Fruit fly (Drosophila melanogaster): ENCODE data around the gene tin.

The tin gene

DNA sequence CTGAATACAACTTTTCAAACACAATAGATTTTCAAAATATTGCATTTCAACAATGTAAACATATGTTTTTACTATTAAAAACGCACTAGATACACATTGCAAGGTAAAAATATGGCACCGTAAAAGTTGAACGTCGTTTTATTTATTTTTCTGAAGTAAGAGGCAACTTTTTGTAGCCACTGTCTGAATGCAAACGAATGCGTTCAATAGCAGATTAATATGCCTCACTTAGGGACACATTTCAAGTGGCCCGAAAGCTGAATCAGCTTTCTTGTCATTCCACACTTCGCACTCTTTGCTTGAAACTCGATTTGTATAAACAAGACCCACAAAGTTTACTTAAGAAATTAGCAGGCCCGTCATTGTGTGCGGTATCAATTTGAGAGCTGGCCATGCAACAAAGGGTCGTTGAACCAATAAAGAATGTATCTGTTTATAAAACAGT lies 28.9 kb upstream of the tin start:
- TF ChIP-seq pros (GFP tag; optimal IDR thresholded peaks at IDR 0.05), result no peak
- no peak for TF ChIP-seq pan (optimal IDR thresholded peaks at IDR 0.05)
- no peak for TF ChIP-seq pan (GFP tag; optimal IDR thresholded peaks at IDR 0.05 in 1 of 2, IDR thresholded peaks at IDR 0.05 in 1 of 2)
- TF ChIP-seq Neu2 (GFP tag; optimal IDR thresholded peaks at IDR 0.05; ENCODE audit: borderline replicate concordance), result no peak
- peak; percentile 56 for TF ChIP-seq CG3407 (GFP tag; optimal IDR thresholded peaks at IDR 0.05)
- peak; percentile 33 for TF ChIP-seq CG2116 (GFP tag; optimal IDR thresholded peaks at IDR 0.05)
- peak; percentile 62 for TF ChIP-seq CG1233 (GFP tag; optimal IDR thresholded peaks at IDR 0.05)
- TF ChIP-seq fd102C (GFP tag; optimal IDR thresholded peaks at IDR 0.05), result no peak
- no peak for TF ChIP-seq CG11696 (GFP tag; IDR thresholded peaks at IDR 0.05)
- no peak for TF ChIP-seq lola (GFP tag; optimal IDR thresholded peaks at IDR 0.05)
- no peak for TF ChIP-seq Kr (GFP tag; optimal IDR thresholded peaks at IDR 0.05)
- TF ChIP-seq CG10321 (GFP tag; IDR thresholded peaks at IDR 0.05), result no peak
- TF ChIP-seq ems (GFP tag; optimal IDR thresholded peaks at IDR 0.05), result no peak
- TF ChIP-seq CG12071 (GFP tag; optimal IDR thresholded peaks at IDR 0.05), result no peak
- peak; percentile 15 for TF ChIP-seq eyg (GFP tag; optimal IDR thresholded peaks at IDR 0.05)
- TF ChIP-seq CG3838 (GFP tag; optimal IDR thresholded peaks at IDR 0.05), result no peak
- TF ChIP-seq eve (GFP tag; optimal IDR thresholded peaks at IDR 0.05), result no peak
- no peak for TF ChIP-seq Gug (GFP tag; IDR thresholded peaks at IDR 0.05)
- TF ChIP-seq ab (GFP tag; optimal IDR thresholded peaks at IDR 0.05), result no peak
- no peak for TF ChIP-seq CG43689 (GFP tag; IDR thresholded peaks at IDR 0.05)
- TF ChIP-seq twi (tag; optimal IDR thresholded peaks at IDR 0.05), result no peak
- no peak for TF ChIP-seq Adf1 (GFP tag; IDR thresholded peaks at IDR 0.05)
- TF ChIP-seq CG33557 (GFP tag; optimal IDR thresholded peaks at IDR 0.05), result peak; percentile 37
- no peak for TF ChIP-seq Atf3 (GFP tag; optimal IDR thresholded peaks at IDR 0.05)
- TF ChIP-seq ken (GFP tag; IDR thresholded peaks at IDR 0.05), result no peak
- no peak for TF ChIP-seq Dek (tag; optimal IDR thresholded peaks at IDR 0.05)
- TF ChIP-seq Xbp1 (GFP tag; optimal IDR thresholded peaks at IDR 0.05), result no peak
- no peak for TF ChIP-seq CG13624 (GFP tag; optimal IDR thresholded peaks at IDR 0.05)
- no peak for TF ChIP-seq Scr (GFP tag; IDR thresholded peaks at IDR 0.05; ENCODE audit: partially characterized antibody)
- TF ChIP-seq hth (optimal IDR thresholded peaks at IDR 0.05), result no peak
- TF ChIP-seq Lhr (GFP tag; optimal IDR thresholded peaks at IDR 0.05), result no peak
- TF ChIP-seq grau (tag; optimal IDR thresholded peaks at IDR 0.05), result no peak
- no peak for TF ChIP-seq Ets97D (GFP tag; optimal IDR thresholded peaks at IDR 0.05)
- no peak for TF ChIP-seq CG2129 (GFP tag; IDR thresholded peaks at IDR 0.05; ENCODE audit: partially characterized antibody)
- TF ChIP-seq CG6813 (GFP tag; optimal IDR thresholded peaks at IDR 0.05), result peak; percentile 68
- TF ChIP-seq CG17359 (tag; optimal IDR thresholded peaks at IDR 0.05), result peak; percentile 73
- no peak for TF ChIP-seq crc (GFP tag; optimal IDR thresholded peaks at IDR 0.05)
- peak; percentile 53 for TF ChIP-seq CG3281 (GFP tag; optimal IDR thresholded peaks at IDR 0.05)
- TF ChIP-seq CG17385 (GFP tag; optimal IDR thresholded peaks at IDR 0.05), result peak; percentile 41
- TF ChIP-seq shn (GFP tag; optimal IDR thresholded peaks at IDR 0.05), result no peak
- TF ChIP-seq B-H1 (GFP tag; IDR thresholded peaks at IDR 0.05), result no peak
- no peak for TF ChIP-seq Hr51 (GFP tag; optimal IDR thresholded peaks at IDR 0.05)
- TF ChIP-seq ranshi (GFP tag; IDR thresholded peaks at IDR 0.05), result no peak
- no peak for TF ChIP-seq CG14441 (GFP tag; IDR thresholded peaks at IDR 0.05)
- no peak for TF ChIP-seq ham (GFP tag; IDR thresholded peaks at IDR 0.05)
- no peak for TF ChIP-seq stc (GFP tag; IDR thresholded peaks at IDR 0.05)
- no peak for TF ChIP-seq CG9876 (GFP tag; optimal IDR thresholded peaks at IDR 0.05)
- TF ChIP-seq gro (GFP tag; optimal IDR thresholded peaks at IDR 0.05), result peak; percentile 35
- no peak for TF ChIP-seq tgo (GFP tag; IDR thresholded peaks at IDR 0.05)
- TF ChIP-seq hkb (optimal IDR thresholded peaks at IDR 0.05), result no peak
- TF ChIP-seq hkb (GFP tag; IDR thresholded peaks at IDR 0.05), result no peak
- TF ChIP-seq HHEX (GFP tag; optimal IDR thresholded peaks at IDR 0.05), result peak; percentile 73

Data from whole organism, embryonic.